Worm (Caenorhabditis elegans) whole organism, L3 larva: ENCODE data around the gene Y76B12C.3.

Source experiments
- ZK546.5 ChIP-seq: sonication (generic microtip); optimal IDR thresholded peaks from 2 replicates; lab custom pipeline; 2017; ENCODE audit warnings: missing biosample characterization, missing genetic modification characterization
- aly-2 ChIP-seq: fragments of 150-350 bp; optimal IDR thresholded peaks from 2 replicates; lab custom pipeline; 2014; ENCODE audit warnings: missing biosample characterization, missing genetic modification characterization
- ama-1 ChIP-seq: fragments of 150-350 bp; optimal IDR thresholded peaks from 2 replicates; lab custom pipeline; 2018
- ceh-16 ChIP-seq: sonication (generic microtip); optimal IDR thresholded peaks from 2 replicates; lab custom pipeline; 2017; ENCODE audit warnings: missing biosample characterization, missing genetic modification characterization
- ceh-28 ChIP-seq: fragments of 150-350 bp; optimal IDR thresholded peaks from 2 replicates; lab custom pipeline; 2014; ENCODE audit warnings: missing biosample characterization, missing genetic modification reagents, missing genetic modification characterization
- ceh-82 ChIP-seq: fragments of 150-350 bp; optimal IDR thresholded peaks from 2 replicates; lab custom pipeline; 2014; ENCODE audit warnings: missing biosample characterization, missing genetic modification characterization
- ceh-9 ChIP-seq: sonication (generic microtip); optimal IDR thresholded peaks from 2 replicates; lab custom pipeline; 2018; ENCODE audit warnings: missing biosample characterization, missing genetic modification characterization
- daf-12 ChIP-seq: fragments of 150-350 bp; optimal IDR thresholded peaks from 2 replicates; lab custom pipeline; 2014; ENCODE audit warnings: missing biosample characterization, missing genetic modification reagents, missing genetic modification characterization
- egl-27 ChIP-seq: sonication (generic microtip); optimal IDR thresholded peaks from 4 replicates; lab custom pipeline; 2017; ENCODE audit warnings: missing biosample characterization, missing genetic modification reagents, missing genetic modification characterization
- egl-5 ChIP-seq: fragments of 150-350 bp; optimal IDR thresholded peaks from 2 replicates; lab custom pipeline; 2017; ENCODE audit warnings: missing biosample characterization, missing genetic modification reagents, missing genetic modification characterization, inconsistent platforms
- elt-1 ChIP-seq: fragments of 150-350 bp; optimal IDR thresholded peaks from 2 replicates; lab custom pipeline; 2014; ENCODE audit warnings: missing biosample characterization, missing genetic modification characterization
- elt-2 ChIP-seq: sonication (generic microtip); optimal IDR thresholded peaks from 2 replicates; lab custom pipeline; 2016; ENCODE audit warnings: missing genetic modification reagents, mild to moderate bottlenecking, missing genetic modification characterization, missing compliant biosample characterization
- elt-3 ChIP-seq, 3 experiments: fragments of 150-350 bp in 1 of 3; sonication (generic microtip) in 2 of 3; optimal IDR thresholded peaks; 2 replicates in 2 of 3; 4 replicates in 1 of 3; lab custom pipeline; 2014 to 2017; ENCODE audit warnings: missing biosample characterization in 3 of 3, missing genetic modification characterization in 3 of 3
- eor-1 ChIP-seq, 2 experiments: fragments of 150-350 bp; optimal IDR thresholded peaks; 2 replicates each; lab custom pipeline; 2014 to 2018; ENCODE audit warnings: missing biosample characterization in 2 of 2, missing genetic modification characterization in 2 of 2
- fkh-2 ChIP-seq: fragments of 150-350 bp; optimal IDR thresholded peaks from 2 replicates; lab custom pipeline; 2014; ENCODE audit warnings: missing biosample characterization, missing genetic modification reagents, missing genetic modification characterization
- hmg-11 ChIP-seq: sonication (generic microtip); optimal IDR thresholded peaks from 2 replicates; lab custom pipeline; 2016; ENCODE audit warnings: missing genetic modification characterization, missing compliant biosample characterization
- jun-1 ChIP-seq: fragments of 150-350 bp; optimal IDR thresholded peaks from 2 replicates; lab custom pipeline; 2014; ENCODE audit warnings: missing biosample characterization, missing genetic modification reagents, missing genetic modification characterization
- lin-15B ChIP-seq: fragments of 150-350 bp; optimal IDR thresholded peaks from 2 replicates; lab custom pipeline; 2014; ENCODE audit warnings: missing biosample characterization, missing genetic modification characterization
- lin-39 ChIP-seq: fragments of 150-350 bp; optimal IDR thresholded peaks from 2 replicates; lab custom pipeline; 2018; ENCODE audit warnings: missing biosample characterization, missing genetic modification reagents, missing genetic modification characterization
- mdl-1 ChIP-seq: fragments of 150-350 bp; optimal IDR thresholded peaks from 2 replicates; lab custom pipeline; 2014; ENCODE audit warnings: missing biosample characterization, missing genetic modification characterization
- mml-1 ChIP-seq: fragments of 150-350 bp; sonication (generic microtip); optimal IDR thresholded peaks from 3 replicates; lab custom pipeline; 2014; ENCODE audit warnings: missing biosample characterization, missing genetic modification characterization
- nfya-1 ChIP-seq: sonication (generic microtip); optimal IDR thresholded peaks from 2 replicates; lab custom pipeline; 2017; ENCODE audit warnings: missing genetic modification characterization, mild to moderate bottlenecking, missing compliant biosample characterization, antibody characterized with exemption, moderate library complexity; ENCODE audit not compliant: insufficient read depth
- nhr-12 ChIP-seq: fragments of 150-350 bp; optimal IDR thresholded peaks from 2 replicates; lab custom pipeline; 2014; ENCODE audit warnings: missing biosample characterization, missing genetic modification characterization
- nhr-237 ChIP-seq: fragments of 150-350 bp; optimal IDR thresholded peaks from 2 replicates; lab custom pipeline; 2014; ENCODE audit warnings: missing biosample characterization, missing genetic modification characterization
- nhr-28 ChIP-seq: fragments of 150-350 bp; optimal IDR thresholded peaks from 2 replicates; lab custom pipeline; 2014; ENCODE audit warnings: missing biosample characterization, missing genetic modification characterization
- nhr-67 ChIP-seq: fragments of 150-350 bp; optimal IDR thresholded peaks from 2 replicates; lab custom pipeline; 2014; ENCODE audit warnings: missing biosample characterization, missing genetic modification characterization
- pha-4 ChIP-seq: fragments of 150-350 bp; optimal IDR thresholded peaks from 2 replicates; lab custom pipeline; 2014; ENCODE audit warnings: missing biosample characterization, missing genetic modification reagents, missing genetic modification characterization
- pqm-1 ChIP-seq: fragments of 150-350 bp; optimal IDR thresholded peaks from 2 replicates; lab custom pipeline; 2017; ENCODE audit warnings: missing biosample characterization, missing genetic modification characterization, inconsistent platforms
- sea-2 ChIP-seq: fragments of 150-350 bp; sonication (generic microtip); optimal IDR thresholded peaks from 4 replicates; lab custom pipeline; 2014; ENCODE audit warnings: missing biosample characterization, missing genetic modification reagents, missing genetic modification characterization
- skn-1 ChIP-seq: fragments of 150-350 bp; optimal IDR thresholded peaks from 2 replicates; lab custom pipeline; 2014; ENCODE audit warnings: missing biosample characterization, missing genetic modification characterization
- snpc-4 ChIP-seq: fragments of 150-350 bp; optimal IDR thresholded peaks from 2 replicates; lab custom pipeline; 2014; ENCODE audit warnings: missing biosample characterization, missing genetic modification characterization
- tbx-2 ChIP-seq: sonication (generic microtip); optimal IDR thresholded peaks from 2 replicates; lab custom pipeline; 2016; ENCODE audit warnings: mild to moderate bottlenecking, missing genetic modification characterization, missing compliant biosample characterization
- unc-39 ChIP-seq: sonication (generic microtip); optimal IDR thresholded peaks from 4 replicates; lab custom pipeline; 2017; ENCODE audit warnings: missing biosample characterization, missing genetic modification characterization
- unc-62 ChIP-seq: fragments of 150-350 bp; sonication (generic microtip); optimal IDR thresholded peaks from 4 replicates; lab custom pipeline; 2014; ENCODE audit warnings: missing biosample characterization, missing genetic modification reagents, missing genetic modification characterization
- zag-1 ChIP-seq: fragments of 150-350 bp; optimal IDR thresholded peaks from 2 replicates; lab custom pipeline; 2014; ENCODE audit warnings: missing biosample characterization, missing genetic modification characterization
- ztf-11 ChIP-seq: fragments of 150-350 bp; optimal IDR thresholded peaks from 2 replicates; lab custom pipeline; 2014; ENCODE audit warnings: missing biosample characterization, missing genetic modification characterization
- ztf-4 ChIP-seq: fragments of 150-350 bp; optimal IDR thresholded peaks from 2 replicates; lab custom pipeline; 2014; ENCODE audit warnings: missing biosample characterization, missing genetic modification characterization

The Y76B12C.3 gene

DNA sequence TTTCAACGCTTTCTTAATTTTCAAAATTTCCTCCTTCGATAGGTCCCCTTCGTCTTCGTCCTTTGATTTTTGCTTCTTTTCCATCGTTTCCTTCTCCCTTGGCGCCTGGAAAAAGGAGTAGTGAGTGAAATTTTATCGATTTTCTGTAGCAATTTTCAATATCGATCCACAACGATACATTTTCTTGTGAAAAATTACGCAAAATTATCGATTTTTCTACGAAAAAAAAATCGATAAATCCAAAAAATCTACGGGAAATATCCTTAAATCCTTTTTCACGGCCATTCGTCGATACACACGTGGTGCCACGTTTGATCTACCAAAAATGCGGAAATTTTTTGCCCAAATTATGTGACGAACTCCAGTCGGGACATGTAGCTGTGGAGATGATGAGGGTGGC is 2.4 kb upstream of the Y76B12C.3 start:
- TF ChIP-seq ceh-28 (tag; lab: Kevin White, UChicago) = peak; percentile 76
- TF ChIP-seq ztf-11 (tag; lab: Kevin White, UChicago) = no peak
- TF ChIP-seq, all 47 proteins: peak for 1

DNA sequence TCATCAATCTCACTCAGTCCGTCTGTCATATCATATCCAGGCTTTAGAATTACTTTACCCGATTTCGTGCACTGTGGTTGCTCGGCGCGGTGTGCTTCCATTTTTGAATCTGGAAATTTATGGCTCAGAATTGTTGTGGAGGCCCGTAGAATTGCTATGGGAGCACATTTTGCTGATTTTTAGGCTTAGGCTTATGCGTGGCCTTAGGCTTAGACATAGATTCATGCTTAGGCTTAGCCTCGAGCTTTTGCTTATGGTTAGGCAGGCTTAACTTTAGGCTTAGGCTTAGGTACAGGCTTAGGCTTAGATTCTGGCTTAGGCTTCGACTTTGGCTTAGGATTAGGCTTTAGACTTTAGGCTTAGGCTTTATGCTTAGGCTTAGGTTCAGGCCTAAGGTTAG is 1.2 kb upstream of the Y76B12C.3 start, which contains the start of gene Y76B12C.4:
Gene Y76B12C.4 (minus strand): TSS at position 101 of the 400 bp plus-strand sequence.
- TF ChIP-seq sea-2 (no peak), unc-62 (no peak)

- no peak for TF ChIP-seq eor-1 (tag; optimal IDR thresholded peaks at IDR 0.05; lab: Kevin White, UChicago)
- no peak for TF ChIP-seq nhr-12
- no peak for TF ChIP-seq sea-2
- no peak for TF ChIP-seq jun-1
- no peak for TF ChIP-seq mdl-1 (tag; lab: Kevin White, UChicago)
- TF ChIP-seq zag-1 = no peak
- no peak for TF ChIP-seq ceh-9 (tag; lab: Kevin White, UChicago)
- no peak for TF ChIP-seq fkh-2 (tag; lab: Kevin White, UChicago)
- TF ChIP-seq ama-1 (lab: Kevin White, UChicago) = no peak
- no peak for TF ChIP-seq hmg-11 (tag; lab: Kevin White, UChicago)
- no peak for TF ChIP-seq egl-27 (tag; lab: Kevin White, UChicago)
- TF ChIP-seq ztf-11 (tag; lab: Kevin White, UChicago) = no peak
- TF ChIP-seq mml-1 (tag; lab: Kevin White, UChicago) = no peak
- TF ChIP-seq ztf-4 (tag; lab: Kevin White, UChicago) = no peak
- no peak for TF ChIP-seq skn-1
- no peak for TF ChIP-seq pha-4
- no peak for TF ChIP-seq pqm-1
- TF ChIP-seq ZK546.5 (tag; lab: Kevin White, UChicago) = no peak
Observed at ce11 chrIV:1975594-1975993, 2.1 kb downstream of the Y76B12C.3 start.

ce11 chrIV:1979782-1980181 is 6.3 kb downstream of the Y76B12C.3 start, which contains the start of gene Y76B12C.8:
Gene Y76B12C.8, plus strand, starts transcription at chrIV:1979988.
- TF ChIP-seq pha-4 (no peak), ceh-9 (tag; lab: Kevin White, UChicago) (no peak), lin-15B (tag; lab: Kevin White, UChicago) (no peak), ceh-16 (tag; lab: Kevin White, UChicago) (no peak), ztf-4 (tag; lab: Kevin White, UChicago) (no peak), elt-3 (tag; optimal IDR thresholded peaks at IDR 0.05; lab: Kevin White, UChicago) (no peak)

DNA sequence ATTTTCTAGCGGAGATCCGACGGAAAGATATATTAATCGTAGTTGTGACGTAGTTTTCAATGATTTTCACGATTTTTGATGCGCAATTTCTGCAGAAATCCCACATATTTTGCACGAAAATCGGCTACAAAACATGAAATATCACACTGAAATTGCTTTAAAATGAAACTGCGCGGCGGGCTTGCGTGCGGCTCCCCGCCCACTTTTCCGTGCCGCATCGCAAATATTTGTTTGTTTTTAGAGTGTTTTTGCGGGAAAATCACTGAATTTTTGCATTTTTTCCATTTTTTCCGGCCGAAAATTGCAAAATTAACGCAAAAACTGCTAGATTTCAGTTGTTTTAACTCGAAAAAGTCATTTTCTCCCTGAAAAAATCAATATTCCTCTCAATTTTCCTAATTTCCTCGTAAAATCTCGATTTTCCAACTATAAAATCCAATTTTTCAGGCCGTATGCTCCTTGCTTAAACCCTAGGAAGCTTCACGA is 7.5 kb downstream of the Y76B12C.3 start, which contains the start of gene Y76B12C.6:
Gene Y76B12C.6 (plus strand): TSS at position 436 of the 486 bp plus-strand sequence.
- TF ChIP-seq ceh-82 (tag; lab: Kevin White, UChicago) = no peak
- TF ChIP-seq lin-39 (tag; lab: Kevin White, UChicago) = peak; percentile 42
- TF ChIP-seq pqm-1 = no peak
- TF ChIP-seq jun-1 = no peak
- no peak for TF ChIP-seq mdl-1 (tag; lab: Kevin White, UChicago)
- TF ChIP-seq ama-1 (lab: Kevin White, UChicago) = no peak
- TF ChIP-seq unc-62 = no peak
- TF ChIP-seq ZK546.5 (tag; lab: Kevin White, UChicago) = no peak
- peak; percentile 48 for TF ChIP-seq pha-4
- no peak for TF ChIP-seq unc-39 (tag; lab: Kevin White, UChicago)
- no peak for TF ChIP-seq nhr-237
- TF ChIP-seq elt-2 = no peak
- peak; percentile 39 for TF ChIP-seq nfya-1 (tag; lab: Kevin White, UChicago)
- no peak for TF ChIP-seq elt-1
- no peak for TF ChIP-seq snpc-4 (tag; lab: Kevin White, UChicago)
- no peak for TF ChIP-seq sea-2
- peak; percentile 28 for TF ChIP-seq lin-15B (tag; lab: Kevin White, UChicago)
- no peak for TF ChIP-seq nhr-12
- TF ChIP-seq, all 47 proteins: peak for 4

DNA sequence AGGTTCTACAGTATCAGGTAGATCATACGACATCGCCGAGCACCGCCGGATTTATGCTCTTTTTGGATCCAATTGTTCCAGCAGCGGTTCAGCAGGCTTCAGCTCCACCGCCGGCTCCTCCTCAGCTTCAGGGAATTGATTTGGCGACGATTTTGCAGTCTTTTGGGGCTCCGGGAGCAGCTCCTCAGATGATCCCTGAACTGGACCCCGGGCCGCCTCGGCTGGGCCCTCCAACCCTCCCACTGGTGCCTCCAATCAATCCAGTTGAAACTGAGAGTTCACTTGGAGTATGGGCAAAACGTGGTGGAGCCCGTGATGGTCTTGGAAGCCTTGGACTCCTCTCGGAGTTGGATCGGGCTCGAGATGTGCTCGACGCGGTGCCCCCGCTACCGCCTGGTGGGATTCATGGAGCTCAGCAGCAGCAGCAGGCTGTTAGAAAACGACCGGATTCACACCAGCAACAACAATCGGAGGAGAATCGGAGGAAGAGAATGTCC is 17.4 kb downstream of the Y76B12C.3 start:
- TF ChIP-seq ztf-11 (tag; lab: Kevin White, UChicago) = no peak
- no peak for TF ChIP-seq zag-1
- TF ChIP-seq snpc-4 (tag; lab: Kevin White, UChicago) = no peak
- TF ChIP-seq skn-1 = no peak
- no peak for TF ChIP-seq elt-1
- no peak for TF ChIP-seq pqm-1
- TF ChIP-seq aly-2 (tag; lab: Kevin White, UChicago) = no peak
- no peak for TF ChIP-seq elt-2
- no peak for TF ChIP-seq egl-5 (tag; lab: Kevin White, UChicago)
- no peak for TF ChIP-seq eor-1 (tag; optimal IDR thresholded peaks at IDR 0.05; lab: Kevin White, UChicago)
- TF ChIP-seq nhr-28 (tag; lab: Kevin White, UChicago) = no peak
- no peak for TF ChIP-seq tbx-2 (tag; lab: Kevin White, UChicago)
- TF ChIP-seq mml-1 (tag; lab: Kevin White, UChicago) = no peak
- TF ChIP-seq daf-12 (tag; lab: Kevin White, UChicago) = no peak
- no peak for TF ChIP-seq ceh-82 (tag; lab: Kevin White, UChicago)
- TF ChIP-seq hmg-11 (tag; lab: Kevin White, UChicago) = no peak
- TF ChIP-seq nhr-67 = no peak
- TF ChIP-seq ceh-16 (tag; lab: Kevin White, UChicago) = no peak
- TF ChIP-seq jun-1 = no peak
- no peak for TF ChIP-seq pha-4
- TF ChIP-seq, all 47 proteins: peak for 0
